Worm (Caenorhabditis elegans) whole organism, L4 larva: ENCODE data around the gene seip-1.

ENCODE experiments used
- F10B5.3 ChIP-seq: sonication (generic microtip); optimal IDR thresholded peaks from 2 replicates; lab custom pipeline; 2016; ENCODE audit warnings: mild to moderate bottlenecking, missing genetic modification characterization, missing compliant biosample characterization
- F37D6.2 ChIP-seq: sonication (generic microtip); optimal IDR thresholded peaks from 2 replicates; lab custom pipeline; 2016; ENCODE audit warnings: mild to moderate bottlenecking, missing genetic modification characterization, missing compliant biosample characterization
- F44E2.7 ChIP-seq: fragments of 200-800 bp; sonication (Bioruptor generic); IDR thresholded peaks from 2 replicates; pipeline ENCODE4 v2.1.2; 2022; ENCODE audit warnings: missing genetic modification characterization, missing compliant biosample characterization
- T20F7.1 ChIP-seq: fragments of 200-800 bp; sonication (Bioruptor generic); optimal IDR thresholded peaks from 2 replicates; lab custom pipeline; 2018; ENCODE audit warnings: mild to moderate bottlenecking, missing genetic modification characterization, missing compliant biosample characterization
- T26A8.4 ChIP-seq: fragments of 200-800 bp; sonication (Bioruptor generic); IDR thresholded peaks from 2 replicates; pipeline ENCODE4 v1.3.6; 2022; ENCODE audit warnings: missing genetic modification characterization, missing compliant biosample characterization
- Y75B8A.6 ChIP-seq: fragments of 200-800 bp; sonication (Bioruptor generic); IDR thresholded peaks from 2 replicates; pipeline ENCODE4 v1.3.6; 2022; ENCODE audit warnings: missing genetic modification reagents, missing genetic modification characterization, missing compliant biosample characterization
- aha-1 ChIP-seq: fragments of 150-350 bp; peaks from one replicate; lab custom pipeline; 2014; ENCODE audit warnings: missing biosample characterization, missing genetic modification characterization
- aly-2 ChIP-seq: sonication (generic microtip); optimal IDR thresholded peaks from 2 replicates; lab custom pipeline; 2018; ENCODE audit warnings: missing biosample characterization, missing genetic modification characterization
- ceh-32 ChIP-seq: sonication (generic microtip); optimal IDR thresholded peaks from 2 replicates; lab custom pipeline; 2016; ENCODE audit warnings: mild to moderate bottlenecking, missing genetic modification characterization, missing compliant biosample characterization; ENCODE audit not compliant: poor library complexity
- ceh-82 ChIP-seq: sonication (generic microtip); optimal IDR thresholded peaks from 2 replicates; lab custom pipeline; 2017; ENCODE audit warnings: missing biosample characterization, missing genetic modification characterization
- daf-16 ChIP-seq, 3 experiments: sonication (generic microtip); optimal IDR thresholded peaks; 2 replicates each; lab custom pipeline; 2016 to 2017; ENCODE audit warnings: missing genetic modification characterization in 3 of 3, missing genetic modification reagents in 3 of 3, mild to moderate bottlenecking in 2 of 3, missing compliant biosample characterization in 2 of 3, missing biosample characterization in 1 of 3, moderate library complexity in 1 of 3
- daf-19 ChIP-seq: fragments of 200-800 bp; sonication (Bioruptor generic); conservative IDR thresholded peaks from 2 replicates; pipeline ENCODE4 v1.3.6; 2022; ENCODE audit warnings: missing genetic modification characterization, missing compliant biosample characterization
- dmd-6 ChIP-seq: fragments of 200-800 bp; sonication (Bioruptor generic); IDR thresholded peaks from 2 replicates; pipeline ENCODE4 v1.3.6; 2022; ENCODE audit warnings: missing genetic modification reagents, missing genetic modification characterization, missing compliant biosample characterization
- duxl-1 ChIP-seq: sonication (generic microtip); optimal IDR thresholded peaks from 2 replicates; lab custom pipeline; 2016; ENCODE audit warnings: mild to moderate bottlenecking, missing genetic modification characterization, moderate library complexity, missing compliant biosample characterization; ENCODE audit not compliant: poor library complexity
- dve-1 ChIP-seq: sonication (generic microtip); optimal IDR thresholded peaks from 2 replicates; lab custom pipeline; 2017; ENCODE audit warnings: antibody characterized with exemption, mild to moderate bottlenecking, missing genetic modification characterization, missing compliant biosample characterization; ENCODE audit not compliant: insufficient read depth
- fos-1 ChIP-seq: fragments of 150-350 bp; optimal IDR thresholded peaks from 2 replicates; lab custom pipeline; 2014; ENCODE audit warnings: missing biosample characterization, missing genetic modification characterization
- hif-1 ChIP-seq, 2 experiments: sonication (generic microtip); optimal IDR thresholded peaks; 2 replicates each; lab custom pipeline; 2016 to 2017; ENCODE audit warnings: missing compliant biosample characterization in 2 of 2, missing genetic modification characterization in 2 of 2, missing genetic modification reagents in 2 of 2, missing genotype in 2 of 2, mild to moderate bottlenecking in 1 of 2
- hlh-11 ChIP-seq: fragments of 200-800 bp; sonication (Bioruptor generic); optimal IDR thresholded peaks from 2 replicates; lab custom pipeline; 2018; ENCODE audit warnings: mild to moderate bottlenecking, missing genetic modification characterization, missing compliant biosample characterization
- hmg-1.1 ChIP-seq: fragments of 200-800 bp; sonication (Bioruptor generic); IDR thresholded peaks from 2 replicates; pipeline ENCODE4 v1.3.6; 2022; ENCODE audit warnings: missing genetic modification reagents, missing genetic modification characterization, missing compliant biosample characterization
- lin-13 ChIP-seq: fragments of 150-350 bp; optimal IDR thresholded peaks from 2 replicates; lab custom pipeline; 2014; ENCODE audit warnings: missing biosample characterization, missing genetic modification reagents, missing genetic modification characterization
- lin-15B ChIP-seq: fragments of 150-350 bp; sonication (generic microtip); optimal IDR thresholded peaks from 3 replicates; lab custom pipeline; 2014; ENCODE audit warnings: missing biosample characterization, missing genetic modification characterization
- lin-38 ChIP-seq: fragments of 200-800 bp; sonication (Bioruptor generic); IDR thresholded peaks from 2 replicates; pipeline ENCODE4 v1.3.6; 2022; ENCODE audit warnings: missing genetic modification reagents, missing genetic modification characterization, missing compliant biosample characterization
- lir-3 ChIP-seq: sonication (generic microtip); optimal IDR thresholded peaks from 2 replicates; lab custom pipeline; 2016; ENCODE audit warnings: mild to moderate bottlenecking, missing genetic modification characterization, missing compliant biosample characterization
- lsy-2 ChIP-seq, 2 experiments: fragments of 150-350 bp in 1 of 2; sonication (generic microtip) in 1 of 2; optimal IDR thresholded peaks; 2 replicates each; lab custom pipeline; 2014 to 2017; ENCODE audit warnings: missing biosample characterization in 2 of 2, missing genetic modification characterization in 2 of 2
- madf-5 ChIP-seq, 2 experiments: fragments of 200-800 bp; sonication (Bioruptor generic); IDR thresholded peaks; 2 replicates each; pipeline ENCODE4 v1.3.6; 2022; ENCODE audit warnings: missing compliant biosample characterization in 2 of 2, missing genetic modification characterization in 2 of 2
- mep-1 ChIP-seq: fragments of 150-350 bp; sonication (generic microtip); optimal IDR thresholded peaks from 3 replicates; lab custom pipeline; 2014; ENCODE audit warnings: missing biosample characterization, missing genetic modification characterization
- nhr-10 ChIP-seq: fragments of 150-350 bp; optimal IDR thresholded peaks from 2 replicates; lab custom pipeline; 2014; ENCODE audit warnings: missing biosample characterization, missing genetic modification characterization
- nhr-102 ChIP-seq: sonication (generic microtip); optimal IDR thresholded peaks from 2 replicates; lab custom pipeline; 2016; ENCODE audit warnings: mild to moderate bottlenecking, missing genetic modification characterization, moderate library complexity, missing compliant biosample characterization
- nhr-25 ChIP-seq: sonication (generic microtip); optimal IDR thresholded peaks from 2 replicates; lab custom pipeline; 2017; ENCODE audit warnings: missing genetic modification characterization, mild to moderate bottlenecking, missing compliant biosample characterization, antibody characterized with exemption, moderate library complexity, borderline replicate concordance; ENCODE audit not compliant: insufficient read depth
- nhr-28 ChIP-seq: fragments of 150-350 bp; optimal IDR thresholded peaks from 2 replicates; lab custom pipeline; 2014; ENCODE audit warnings: missing biosample characterization, missing genetic modification characterization
- nhr-48 ChIP-seq: sonication (generic microtip); optimal IDR thresholded peaks from 2 replicates; lab custom pipeline; 2016; ENCODE audit warnings: mild to moderate bottlenecking, missing genetic modification characterization, missing compliant biosample characterization
- nhr-77 ChIP-seq: fragments of 150-350 bp; optimal IDR thresholded peaks from 2 replicates; lab custom pipeline; 2014; ENCODE audit warnings: missing biosample characterization, missing genetic modification characterization
- pha-4 ChIP-seq, 2 experiments: fragments of 150-350 bp in 1 of 2; fragments of 200-800 bp in 1 of 2; sonication (Bioruptor generic) in 1 of 2; IDR thresholded peaks in 1 of 2; optimal IDR thresholded peaks in 1 of 2; 2 replicates each; pipeline versions ENCODE4 v1.3.6 to Lab custom; 2014 to 2022; ENCODE audit warnings: missing genetic modification characterization in 2 of 2, missing genetic modification reagents in 2 of 2, missing biosample characterization in 1 of 2, missing compliant biosample characterization in 1 of 2
- rbr-2 ChIP-seq: sonication (generic microtip); optimal IDR thresholded peaks from 2 replicates; lab custom pipeline; 2016; ENCODE audit warnings: missing genotype, missing genetic modification characterization, missing compliant biosample characterization
- sdz-12 ChIP-seq: fragments of 200-800 bp; sonication (Bioruptor generic); optimal IDR thresholded peaks from 2 replicates; lab custom pipeline; 2018; ENCODE audit warnings: mild to moderate bottlenecking, missing genetic modification characterization, missing compliant biosample characterization
- skn-1 ChIP-seq: fragments of 150-350 bp; optimal IDR thresholded peaks from 2 replicates; lab custom pipeline; 2014; ENCODE audit warnings: missing biosample characterization, missing genetic modification characterization
- snpc-1.2 ChIP-seq: fragments of 200-800 bp; sonication (Bioruptor generic); IDR thresholded peaks from 2 replicates; pipeline ENCODE4 v1.3.6; 2022; ENCODE audit warnings: missing genetic modification reagents, missing genetic modification characterization, missing compliant biosample characterization
- spr-1 ChIP-seq: sonication (generic microtip); optimal IDR thresholded peaks from 2 replicates; lab custom pipeline; 2016; ENCODE audit warnings: mild to moderate bottlenecking, missing genetic modification characterization, missing compliant biosample characterization
- tra-1 ChIP-seq: fragments of 200-800 bp; sonication (Bioruptor generic); IDR thresholded peaks from 2 replicates; pipeline ENCODE4 v1.3.6; 2022; ENCODE audit warnings: missing genetic modification reagents, missing genetic modification characterization, missing compliant biosample characterization
- unc-62 ChIP-seq, 3 experiments: fragments of 150-350 bp in 1 of 3; sonication (generic microtip); optimal IDR thresholded peaks in 2 of 3; peaks in 1 of 3; 1 replicate in 1 of 3; 2 replicates in 2 of 3; lab custom pipeline; 2014 to 2017; ENCODE audit warnings: missing biosample characterization in 3 of 3, missing genetic modification characterization in 3 of 3, missing genetic modification reagents in 3 of 3, missing genotype in 1 of 3
- vab-7 ChIP-seq: fragments of 200-800 bp; sonication (Bioruptor generic); IDR thresholded peaks from 2 replicates; pipeline ENCODE4 v1.3.6; 2022; ENCODE audit warnings: missing genetic modification reagents, missing genetic modification characterization, missing compliant biosample characterization
- zfp-3 ChIP-seq: fragments of 200-800 bp; sonication (Bioruptor generic); conservative IDR thresholded peaks from 2 replicates; pipeline ENCODE4 v1.3.6; 2022; ENCODE audit warnings: missing genetic modification reagents, missing genetic modification characterization, missing compliant biosample characterization
- zip-11 ChIP-seq: fragments of 200-800 bp; sonication (Bioruptor generic); IDR thresholded peaks from 2 replicates; pipeline ENCODE4 v1.3.6; 2022; ENCODE audit warnings: missing genetic modification characterization, missing compliant biosample characterization
- zip-2 ChIP-seq: fragments of 150-350 bp; optimal IDR thresholded peaks from 2 replicates; lab custom pipeline; 2014; ENCODE audit warnings: missing biosample characterization, missing genetic modification characterization

seip-1 gene

DNA sequence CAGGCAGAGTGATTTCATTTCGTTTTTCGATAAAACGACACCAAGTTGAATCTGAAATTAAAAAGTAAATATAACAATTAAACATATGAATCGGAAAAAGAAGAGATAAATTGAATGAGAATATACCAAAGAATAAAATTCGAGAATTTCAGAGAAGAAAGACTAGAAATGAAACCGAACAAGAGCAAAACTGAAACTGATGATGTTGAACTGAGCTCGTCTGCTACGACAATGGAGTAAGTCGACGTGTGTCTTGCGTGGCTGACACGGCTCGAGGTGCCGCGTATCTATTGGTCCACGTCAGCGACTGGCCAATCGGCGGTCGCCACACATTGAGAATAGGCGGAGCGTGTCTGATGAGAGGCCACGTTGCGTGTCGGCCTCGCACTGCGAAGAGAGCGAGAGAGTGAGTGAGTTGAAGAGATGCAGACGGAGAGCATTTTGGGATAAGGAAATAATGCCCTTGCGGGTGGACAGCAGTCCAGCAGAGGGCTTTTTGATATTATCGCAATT is 47.5 kb upstream of the seip-1 start, which contains the start of gene crt-1 (continued):
- no peak for TF ChIP-seq fos-1 (tag; lab: Kevin White, UChicago)
- TF ChIP-seq F44E2.7 (GFP tag; lab: Robert Waterston, UW) = no peak
- TF ChIP-seq F10B5.3 (tag; lab: Kevin White, UChicago) = peak; percentile 85
- TF ChIP-seq daf-19 (GFP tag; lab: Robert Waterston, UW) = no peak
- TF ChIP-seq F37D6.2 (tag; lab: Kevin White, UChicago) = peak; percentile 84
- TF ChIP-seq hlh-11 (tag; lab: Kevin White, UChicago) = peak; percentile 98
- peak; percentile 84 for TF ChIP-seq T20F7.1
- peak; percentile 20 for TF ChIP-seq lir-3 (tag; lab: Kevin White, UChicago)
- no peak for TF ChIP-seq aly-2
- TF ChIP-seq dmd-6 (GFP tag; lab: Robert Waterston, UW) = peak; percentile 96
- no peak for TF ChIP-seq skn-1 (tag; lab: Kevin White, UChicago)
- TF ChIP-seq hmg-1.1 (GFP tag; lab: Robert Waterston, UW) = peak; percentile 93
- TF ChIP-seq T26A8.4 (GFP tag; lab: Robert Waterston, UW) = peak; percentile 92
- peak; percentile 86 for TF ChIP-seq nhr-48
- TF ChIP-seq ceh-32 (tag; lab: Kevin White, UChicago) = peak; percentile 54
- TF ChIP-seq ceh-82 (tag; lab: Kevin White, UChicago) = no peak
- no peak for TF ChIP-seq zip-11 (GFP tag; lab: Robert Waterston, UW)
- peak; percentile 49 for TF ChIP-seq vab-7 (GFP tag; lab: Robert Waterston, UW)
- peak; percentile 52 to 63 for TF ChIP-seq daf-16 (GFP tag; optimal IDR thresholded peaks at IDR 0.05; lab: Kevin White, UChicago)
- peak; percentile 35 for TF ChIP-seq daf-16 (tag; optimal IDR thresholded peaks at IDR 0.05; lab: Kevin White, UChicago)
- no peak for TF ChIP-seq Y75B8A.6 (GFP tag; lab: Robert Waterston, UW)
- TF ChIP-seq rbr-2 (tag; lab: Kevin White, UChicago) = peak; percentile 93
- peak; percentile 65 for TF ChIP-seq lin-15B

DNA sequence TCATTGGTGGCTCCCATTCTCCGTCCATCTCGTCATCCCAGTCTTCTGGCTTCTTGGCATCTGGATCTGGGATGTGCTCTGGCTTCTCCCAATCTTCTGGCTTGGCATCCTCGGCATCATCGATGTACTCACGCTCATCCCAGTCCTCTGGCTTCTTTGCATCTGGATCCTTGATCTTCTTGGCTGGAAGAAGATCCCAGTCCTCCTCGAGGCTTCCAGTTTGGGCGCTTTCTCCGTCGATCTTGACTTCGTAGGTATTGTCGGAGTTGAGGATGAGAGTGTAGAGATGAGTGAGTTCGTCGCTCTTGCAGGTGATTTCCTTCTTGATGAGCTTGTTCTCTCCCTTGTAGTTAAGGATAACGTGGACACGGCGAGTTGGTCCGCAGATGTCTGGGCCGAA is 46.6 kb upstream of the seip-1 start:
- no peak for TF ChIP-seq nhr-25
- TF ChIP-seq sdz-12 (GFP tag; lab: Kevin White, UChicago) = no peak
- peak; percentile 77 for TF ChIP-seq aha-1 (tag; lab: Kevin White, UChicago)
- TF ChIP-seq spr-1 (tag; lab: Kevin White, UChicago) = no peak
- no peak for TF ChIP-seq zfp-3 (GFP tag; lab: Robert Waterston, UW)
- TF ChIP-seq, all 104 proteins: peak for 1

DNA sequence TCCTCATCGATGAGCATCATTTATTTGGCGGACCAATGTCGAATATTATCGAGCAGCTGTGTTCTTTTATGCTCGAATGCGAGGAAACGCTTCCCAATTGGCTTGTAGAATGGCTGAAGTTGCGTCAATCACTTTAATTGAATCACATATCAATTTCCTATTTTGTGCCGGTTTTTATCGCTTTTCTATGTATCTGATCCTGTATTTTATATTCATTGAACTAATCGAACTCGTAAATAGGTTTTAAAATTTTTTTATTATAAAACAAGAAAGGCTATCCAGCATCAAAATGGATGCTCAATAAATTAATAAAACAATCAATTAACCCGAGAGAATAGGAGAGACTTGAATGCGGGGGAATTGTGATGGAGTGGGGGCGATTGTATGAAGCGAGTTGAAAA is 45.7 kb upstream of the seip-1 start:
- TF ChIP-seq fos-1 (tag; lab: Kevin White, UChicago) (peak; percentile 3), F10B5.3 (tag; lab: Kevin White, UChicago) (peak; percentile 23), nhr-28 (tag; lab: Kevin White, UChicago) (no peak), T26A8.4 (GFP tag; lab: Robert Waterston, UW) (peak; percentile 52; the same call in 1 of the 2 replicates), lin-13 (peak; percentile 24), dve-1 (tag; lab: Kevin White, UChicago) (peak; percentile 36), nhr-48 (peak; percentile 37), duxl-1 (tag; lab: Kevin White, UChicago) (peak; percentile 44), nhr-10 (tag; lab: Kevin White, UChicago) (peak; percentile 14), hif-1 (tag; optimal IDR thresholded peaks at IDR 0.05; lab: Kevin White, UChicago) (no peak), lin-38 (peak; percentile 39), nhr-77 (no peak), madf-5 (GFP tag; IDR thresholded peaks at IDR 0.05; lab: Robert Waterston, UW) (no peak), tra-1 (GFP tag; lab: Robert Waterston, UW) (0 out of 2 replicates have a peak, but pooled peaks have one; percentile 13), pha-4 (GFP tag; IDR thresholded peaks at IDR 0.05; lab: Robert Waterston, UW) (peak; percentile 43; the same call in 1 of the 2 replicates), pha-4 (tag; optimal IDR thresholded peaks at IDR 0.05; lab: Kevin White, UChicago) (no peak), lsy-2 (tag; optimal IDR thresholded peaks at IDR 0.05; lab: Kevin White, UChicago) (peak in 1 of 2 experiments; percentile 65), zip-2 (peak; percentile 32), mep-1 (tag; lab: Kevin White, UChicago) (peak; percentile 66), snpc-1.2 (GFP tag; lab: Robert Waterston, UW) (0 out of 2 replicates have a peak, but pooled peaks have one; percentile 10), F37D6.2 (tag; lab: Kevin White, UChicago) (no peak), nhr-102 (tag; lab: Kevin White, UChicago) (peak; percentile 55), hlh-11 (tag; lab: Kevin White, UChicago) (peak; percentile 6), unc-62 (GFP tag; optimal IDR thresholded peaks at IDR 0.05 in 1 of 2; lab: Kevin White, UChicago) (peak in 1 of 2 experiments; percentile 84), unc-62 (tag; optimal IDR thresholded peaks at IDR 0.05; lab: Kevin White, UChicago) (no peak), daf-16 (GFP tag; optimal IDR thresholded peaks at IDR 0.05; lab: Kevin White, UChicago) (peak in 1 of 2 experiments; percentile 3), daf-16 (tag; optimal IDR thresholded peaks at IDR 0.05; lab: Kevin White, UChicago) (peak; percentile 61)
